Fruit fly (Drosophila melanogaster) whole organism, prepupa: ENCODE results near the gene Ucp4B.

Source experiments
- CG11762 ChIP-seq: fragments of 200-800 bp; sonication (Bioruptor generic); optimal IDR thresholded peaks from 3 replicates; lab custom pipeline; 2016; ENCODE audit warnings: missing biosample characterization, missing genetic modification characterization; ENCODE audit not compliant: insufficient read depth
- CG15336 ChIP-seq: fragments of 200-800 bp; sonication (Bioruptor generic); IDR thresholded peaks from 2 replicates; pipeline ENCODE4 v1.3.6; 2022; ENCODE audit warnings: missing biosample characterization, missing genetic modification characterization
- CG1621 ChIP-seq: fragments of 200-800 bp; sonication (Bioruptor generic); optimal IDR thresholded peaks from 3 replicates; lab custom pipeline; 2018; ENCODE audit warnings: missing biosample characterization, mild to moderate bottlenecking, missing genetic modification characterization
- CG16779 ChIP-seq: fragments of 200-800 bp; sonication (Bioruptor generic); optimal IDR thresholded peaks from 3 replicates; lab custom pipeline; 2017; ENCODE audit warnings: missing biosample characterization, mild to moderate bottlenecking, missing genetic modification characterization
- CG34406 ChIP-seq: fragments of 200-800 bp; sonication (Bioruptor generic); optimal IDR thresholded peaks from 3 replicates; lab custom pipeline; 2016; ENCODE audit warnings: missing biosample characterization, missing genetic modification characterization
- CG3919 ChIP-seq: fragments of 200-800 bp; sonication (Bioruptor generic); optimal IDR thresholded peaks from 3 replicates; lab custom pipeline; 2016; ENCODE audit warnings: missing biosample characterization, missing genetic modification characterization
- CG4318 ChIP-seq: fragments of 200-800 bp; sonication (Bioruptor generic); optimal IDR thresholded peaks from 3 replicates; lab custom pipeline; 2017; ENCODE audit warnings: missing biosample characterization, mild to moderate bottlenecking, missing genetic modification characterization
- CG6163 ChIP-seq: fragments of 200-800 bp; sonication (Bioruptor generic); IDR thresholded peaks from 3 replicates; pipeline ENCODE4 v1.3.6; 2022; ENCODE audit warnings: missing biosample characterization, missing genetic modification characterization
- CG6808 ChIP-seq: fragments of 200-800 bp; sonication (Bioruptor generic); optimal IDR thresholded peaks from 3 replicates; lab custom pipeline; 2017; ENCODE audit warnings: missing biosample characterization, missing genetic modification characterization, mild to moderate bottlenecking, moderate library complexity, missing genetic modification reagents
- CG6854 ChIP-seq: fragments of 200-800 bp; sonication (Bioruptor generic); optimal IDR thresholded peaks from 2 replicates; lab custom pipeline; 2017; ENCODE audit warnings: missing biosample characterization, mild to moderate bottlenecking, missing genetic modification characterization
- CG7368 ChIP-seq: fragments of 200-800 bp; sonication (Bioruptor generic); optimal IDR thresholded peaks from 3 replicates; lab custom pipeline; 2016; ENCODE audit warnings: missing biosample characterization, missing genetic modification characterization
- CG8119 ChIP-seq: fragments of 200-800 bp; sonication (Bioruptor generic); IDR thresholded peaks from 3 replicates; pipeline ENCODE4 v1.3.6; 2022; ENCODE audit warnings: missing biosample characterization, missing genetic modification characterization
- CG8319 ChIP-seq: fragments of 200-800 bp; sonication (Bioruptor generic); optimal IDR thresholded peaks from 3 replicates; lab custom pipeline; 2016; ENCODE audit warnings: missing biosample characterization, missing genetic modification characterization
- CG9139 ChIP-seq: fragments of 200-800 bp; sonication (Bioruptor generic); optimal IDR thresholded peaks from 3 replicates; lab custom pipeline; 2017; ENCODE audit warnings: missing biosample characterization, mild to moderate bottlenecking, missing genetic modification characterization
- Eip78C ChIP-seq: fragments of 200-800 bp; sonication (Bioruptor generic); peaks from one replicate; lab custom pipeline; 2016; ENCODE audit warnings: missing biosample characterization, missing genetic modification characterization
- Hr38 ChIP-seq: sonication (Bioruptor generic); optimal IDR thresholded peaks from 2 replicates; lab custom pipeline; 2016; ENCODE audit warnings: missing biosample characterization, missing genetic modification characterization
- Hr39 ChIP-seq: fragments of 200-800 bp; sonication (Bioruptor generic); optimal IDR thresholded peaks from 2 replicates; lab custom pipeline; 2016; ENCODE audit warnings: missing biosample characterization, missing genetic modification characterization
- Lpt ChIP-seq: fragments of 200-800 bp; sonication (Bioruptor generic); optimal IDR thresholded peaks from 3 replicates; lab custom pipeline; 2016; ENCODE audit warnings: missing biosample characterization, missing genetic modification characterization
- Met ChIP-seq: fragments of 200-800 bp; sonication (Bioruptor generic); optimal IDR thresholded peaks from 3 replicates; lab custom pipeline; 2016; ENCODE audit warnings: missing biosample characterization, missing genetic modification characterization
- OdsH ChIP-seq: fragments of 200-800 bp; sonication (Bioruptor generic); optimal IDR thresholded peaks from 3 replicates; lab custom pipeline; 2016; ENCODE audit warnings: missing biosample characterization, missing genetic modification characterization
- Smox ChIP-seq: fragments of 200-800 bp; sonication (Bioruptor generic); optimal IDR thresholded peaks from 3 replicates; lab custom pipeline; 2016; ENCODE audit warnings: missing biosample characterization, missing genetic modification characterization
- Sox102F ChIP-seq: fragments of 200-800 bp; sonication (Bioruptor generic); optimal IDR thresholded peaks from 2 replicates; lab custom pipeline; 2016; ENCODE audit warnings: missing biosample characterization, mild to moderate bottlenecking, missing genetic modification characterization
- Sox14 ChIP-seq: fragments of 200-800 bp; sonication (Bioruptor generic); optimal IDR thresholded peaks from 3 replicates; lab custom pipeline; 2016; ENCODE audit warnings: missing biosample characterization, missing genetic modification characterization
- acj6 ChIP-seq: fragments of 200-800 bp; sonication (Bioruptor generic); optimal IDR thresholded peaks from 3 replicates; lab custom pipeline; 2016; ENCODE audit warnings: missing biosample characterization, missing genetic modification characterization
- dac ChIP-seq: fragments of 200-800 bp; sonication (Bioruptor generic); optimal IDR thresholded peaks from 2 replicates; lab custom pipeline; 2017; ENCODE audit warnings: missing biosample characterization, mild to moderate bottlenecking, missing genetic modification characterization
- dsx ChIP-seq: fragments of 200-800 bp; optimal IDR thresholded peaks from 3 replicates; lab custom pipeline; 2019; ENCODE audit warnings: missing biosample characterization, mild to moderate bottlenecking, missing genetic modification characterization, moderate library complexity; ENCODE audit not compliant: poor library complexity, severe bottlenecking
- eg ChIP-seq: fragments of 200-800 bp; sonication (Bioruptor generic); IDR thresholded peaks from 3 replicates; pipeline ENCODE4 v1.3.6; 2022; ENCODE audit warnings: missing biosample characterization, missing genetic modification characterization
- esn ChIP-seq: fragments of 200-800 bp; sonication (Bioruptor generic); optimal IDR thresholded peaks from 2 replicates; lab custom pipeline; 2016; ENCODE audit warnings: missing biosample characterization, mild to moderate bottlenecking, missing genetic modification characterization, moderate library complexity
- fd59A ChIP-seq: fragments of 200-800 bp; sonication (Bioruptor generic); optimal IDR thresholded peaks from 2 replicates; lab custom pipeline; 2017; ENCODE audit warnings: missing biosample characterization, mild to moderate bottlenecking, missing genetic modification characterization, missing genetic modification reagents
- fkh ChIP-seq: fragments of 200-800 bp; sonication (Bioruptor generic); optimal IDR thresholded peaks from 3 replicates; lab custom pipeline; 2017; ENCODE audit warnings: missing biosample characterization, mild to moderate bottlenecking, missing genetic modification characterization, moderate library complexity
- lz ChIP-seq: fragments of 200-800 bp; sonication (Bioruptor generic); optimal IDR thresholded peaks from 3 replicates; lab custom pipeline; 2016; ENCODE audit warnings: missing biosample characterization, missing genetic modification characterization
- net ChIP-seq: fragments of 200-800 bp; sonication (Bioruptor generic); optimal IDR thresholded peaks from 3 replicates; lab custom pipeline; 2016; ENCODE audit warnings: missing biosample characterization, missing genetic modification characterization
- salr ChIP-seq, 2 experiments: fragments of 200-800 bp; sonication (Bioruptor generic); optimal IDR thresholded peaks; 3 replicates each; lab custom pipeline; 2016 to 2018; ENCODE audit warnings: missing biosample characterization in 2 of 2, missing genetic modification characterization in 2 of 2, mild to moderate bottlenecking in 1 of 2
- spab ChIP-seq: fragments of 200-800 bp; sonication (Bioruptor generic); optimal IDR thresholded peaks from 2 replicates; lab custom pipeline; 2017; ENCODE audit warnings: missing biosample characterization, mild to moderate bottlenecking, missing genetic modification characterization, missing genetic modification reagents
- ss ChIP-seq, 2 experiments: fragments of 200-800 bp; sonication (Bioruptor generic); optimal IDR thresholded peaks; 2 replicates in 1 of 2; 3 replicates in 1 of 2; lab custom pipeline; 2017 to 2018; ENCODE audit warnings: mild to moderate bottlenecking in 2 of 2, missing biosample characterization in 2 of 2, missing genetic modification characterization in 2 of 2, moderate library complexity in 1 of 2
- svp ChIP-seq: fragments of 200-800 bp; sonication (Bioruptor generic); peaks from one replicate; lab custom pipeline; 2016; ENCODE audit warnings: missing biosample characterization, missing genetic modification characterization
- topi ChIP-seq: fragments of 200-800 bp; sonication (Bioruptor generic); optimal IDR thresholded peaks from 3 replicates; lab custom pipeline; 2016; ENCODE audit warnings: missing biosample characterization, missing genetic modification characterization
- vri ChIP-seq: fragments of 200-800 bp; sonication (Bioruptor generic); optimal IDR thresholded peaks from 3 replicates; lab custom pipeline; 2016; ENCODE audit warnings: missing biosample characterization, mild to moderate bottlenecking, missing genetic modification characterization

The Ucp4B gene

DNA sequence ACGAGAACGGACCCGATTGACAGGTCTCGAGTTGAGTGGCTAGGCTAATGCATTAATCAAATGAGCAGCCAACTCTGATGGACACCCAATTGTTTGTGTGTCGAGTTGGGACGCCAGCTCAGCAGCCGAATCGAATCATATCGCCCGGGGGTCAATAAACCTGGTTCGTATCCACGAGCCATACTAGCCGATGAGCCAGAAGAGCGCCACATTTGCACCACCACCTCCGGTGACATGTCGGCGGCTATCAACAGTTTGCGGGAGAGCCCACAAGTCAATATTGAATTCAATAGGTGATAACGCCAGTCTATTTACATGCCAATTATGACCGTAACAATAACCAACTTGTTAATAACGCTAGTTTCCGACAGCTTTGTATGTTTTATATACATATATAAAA is 4.5 kb downstream of the Ucp4B start:
- TF ChIP-seq acj6 (GFP tag; lab: Kevin White, UChicago) (no peak), spab (GFP tag; lab: Kevin White, UChicago) (peak; percentile 6), svp (GFP tag; lab: Kevin White, UChicago) (peak; percentile 85), CG8319 (GFP tag; lab: Kevin White, UChicago) (no peak), CG34406 (GFP tag; lab: Kevin White, UChicago) (no peak), net (no peak), dac (GFP tag; lab: Kevin White, UChicago) (no peak), ss (GFP tag; optimal IDR thresholded peaks at IDR 0.05; lab: Kevin White, UChicago) (peak in 1 of 2 experiments; percentile 16), Eip78C (GFP tag; lab: Kevin White, UChicago) (peak; percentile 56), fkh (GFP tag; lab: Kevin White, UChicago) (peak; percentile 95), salr (GFP tag; optimal IDR thresholded peaks at IDR 0.05; lab: Kevin White, UChicago) (no peak)

DNA sequence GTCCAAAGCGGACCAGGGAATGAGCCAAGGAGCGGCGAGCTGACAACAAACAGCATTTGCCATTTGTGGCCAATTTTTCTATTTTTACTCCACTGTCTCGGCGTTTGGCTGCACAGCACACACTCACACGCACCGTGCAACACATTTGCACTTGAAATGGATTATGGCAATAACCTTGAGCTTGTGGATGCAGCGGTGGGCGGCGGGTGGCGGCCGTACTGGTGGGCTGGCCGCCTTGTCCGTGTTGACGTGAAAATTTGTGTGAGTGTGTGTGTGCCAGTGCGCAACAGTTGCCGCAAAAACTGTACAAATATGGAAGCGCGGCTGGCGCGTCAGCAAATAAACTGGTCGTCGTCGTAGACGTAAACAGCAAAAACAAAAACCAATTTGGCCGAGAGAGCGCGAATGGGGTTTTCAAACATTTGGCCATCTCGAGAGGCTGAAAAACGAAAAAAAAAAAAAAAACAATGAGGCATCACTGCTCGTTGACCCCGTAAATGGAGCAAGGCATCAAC is 5.4 kb downstream of the Ucp4B start:
- TF ChIP-seq CG15336 (peak; percentile 13; the same call in 1 of the 2 replicates), eg (GFP tag; lab: Robert Waterston, UW) (peak; percentile 38; the same call in 2 of the 3 replicates), svp (GFP tag; lab: Kevin White, UChicago) (peak; percentile 72), CG11762 (no peak), dsx (GFP tag; lab: Kevin White, UChicago) (peak; percentile 26), fkh (GFP tag; lab: Kevin White, UChicago) (peak; percentile 50), CG8119 (GFP tag; lab: Robert Waterston, UW) (0 out of 3 replicates have a peak, but pooled peaks have one; percentile 18), CG3919 (GFP tag; lab: Kevin White, UChicago) (no peak), esn (no peak), fd59A (GFP tag; lab: Kevin White, UChicago) (no peak)

DNA sequence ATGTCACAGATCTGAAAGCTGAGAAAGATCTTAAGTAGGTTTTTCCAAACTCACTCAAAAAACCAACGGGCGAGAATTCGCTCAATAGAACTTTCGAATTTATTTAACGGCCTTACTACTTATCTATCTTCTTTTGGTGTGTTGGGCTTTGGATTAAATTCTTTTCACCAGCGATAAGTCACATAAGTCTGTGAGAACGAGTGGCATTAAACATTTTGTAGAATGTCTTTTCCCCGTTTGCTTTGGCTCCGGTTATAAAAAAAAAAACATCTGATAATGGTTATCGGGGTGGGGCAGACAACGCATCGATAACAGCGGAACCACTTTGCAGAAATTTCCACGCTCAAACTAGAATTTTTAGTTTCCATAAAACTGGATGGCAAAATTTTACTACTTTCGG is 5.9 kb downstream of the Ucp4B start:
- no peak for TF ChIP-seq Hr39
- no peak for TF ChIP-seq Met
- no peak for TF ChIP-seq CG16779 (tag; lab: Kevin White, UChicago)
- no peak for TF ChIP-seq Lpt (GFP tag; lab: Kevin White, UChicago)
- no peak for TF ChIP-seq dsx (GFP tag; lab: Kevin White, UChicago)
- TF ChIP-seq CG4318 (GFP tag; lab: Kevin White, UChicago), result no peak
- no peak for TF ChIP-seq spab (GFP tag; lab: Kevin White, UChicago)
- no peak for TF ChIP-seq acj6 (GFP tag; lab: Kevin White, UChicago)
- TF ChIP-seq CG9139 (GFP tag; lab: Kevin White, UChicago), result no peak
- TF ChIP-seq CG8319 (GFP tag; lab: Kevin White, UChicago), result no peak
- TF ChIP-seq CG34406 (GFP tag; lab: Kevin White, UChicago), result no peak
- no peak for TF ChIP-seq vri (GFP tag; lab: Kevin White, UChicago)
- TF ChIP-seq CG6808 (GFP tag; lab: Kevin White, UChicago), result no peak
- TF ChIP-seq OdsH (GFP tag; lab: Kevin White, UChicago), result no peak
- TF ChIP-seq CG7368 (GFP tag; lab: Kevin White, UChicago), result no peak
- TF ChIP-seq Hr38 (GFP tag; lab: Kevin White, UChicago), result no peak
- TF ChIP-seq CG6163 (GFP tag; lab: Robert Waterston, UW), result no peak
- TF ChIP-seq eg (GFP tag; lab: Robert Waterston, UW), result no peak
- TF ChIP-seq, all 60 proteins: peak for 0

DNA sequence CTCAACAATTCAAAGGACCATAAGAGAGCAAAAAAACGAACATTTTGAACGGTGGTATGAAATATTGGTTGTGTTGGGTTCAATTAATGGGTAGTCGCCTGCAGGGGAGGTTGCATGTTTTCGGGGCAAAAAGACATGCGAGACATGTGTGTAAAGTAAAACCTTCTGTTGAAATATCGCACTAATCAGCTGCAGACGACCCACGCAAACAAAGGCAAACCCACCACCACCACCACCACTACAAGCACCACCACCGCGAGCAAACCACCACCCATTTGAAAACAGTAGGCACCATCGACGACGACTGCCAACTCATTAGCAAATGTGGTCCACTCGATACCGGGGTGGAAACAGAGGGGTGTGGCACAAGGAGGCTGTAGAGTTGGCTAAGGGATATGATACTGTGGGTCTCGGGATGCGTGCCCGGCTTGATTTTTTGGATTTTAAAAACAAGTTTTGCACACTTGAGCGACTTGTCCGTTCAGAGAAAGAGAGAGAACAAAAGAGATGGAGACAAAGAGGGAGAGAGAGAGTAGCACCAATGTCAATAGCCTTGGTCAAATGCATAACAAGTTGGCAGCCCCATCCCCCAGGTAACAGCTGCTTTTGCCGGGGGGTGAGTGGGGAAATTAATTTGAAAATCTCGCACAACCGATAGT is 7.5 kb downstream of the Ucp4B start:
- TF ChIP-seq Met, result peak; percentile 14
- peak; percentile 9 to 77 for TF ChIP-seq ss (GFP tag; optimal IDR thresholded peaks at IDR 0.05; lab: Kevin White, UChicago)
- no peak for TF ChIP-seq CG6808 (GFP tag; lab: Kevin White, UChicago)
- no peak for TF ChIP-seq Smox (GFP tag; lab: Kevin White, UChicago)
- no peak for TF ChIP-seq CG6163 (GFP tag; lab: Robert Waterston, UW)
- TF ChIP-seq svp (GFP tag; lab: Kevin White, UChicago), result peak; percentile 62
- TF ChIP-seq fkh (GFP tag; lab: Kevin White, UChicago), result peak; percentile 90
- peak; percentile 11 for TF ChIP-seq dsx (GFP tag; lab: Kevin White, UChicago)
- TF ChIP-seq Sox102F (GFP tag; lab: Kevin White, UChicago), result peak; percentile 0
- no peak for TF ChIP-seq Hr38 (GFP tag; lab: Kevin White, UChicago)
- peak; percentile 66 for TF ChIP-seq Sox14 (GFP tag; lab: Kevin White, UChicago)
- TF ChIP-seq Eip78C (GFP tag; lab: Kevin White, UChicago), result peak; percentile 63
- TF ChIP-seq CG6854 (GFP tag; lab: Kevin White, UChicago), result peak; percentile 41
- no peak for TF ChIP-seq topi (GFP tag; lab: Kevin White, UChicago)
- TF ChIP-seq salr (GFP tag; optimal IDR thresholded peaks at IDR 0.05; lab: Kevin White, UChicago), result no peak
- TF ChIP-seq CG3919 (GFP tag; lab: Kevin White, UChicago), result peak; percentile 15
- peak; percentile 52 for TF ChIP-seq vri (GFP tag; lab: Kevin White, UChicago)
- no peak for TF ChIP-seq lz (GFP tag; lab: Kevin White, UChicago)
- peak; percentile 17 for TF ChIP-seq CG7368 (GFP tag; lab: Kevin White, UChicago)
- no peak for TF ChIP-seq CG1621
- TF ChIP-seq Lpt (GFP tag; lab: Kevin White, UChicago), result no peak
- TF ChIP-seq, all 60 proteins: peak for 12
